Fruit fly (Drosophila melanogaster) whole organism, embryonic: Measurements from ENCODE around the gene CG9288.

Source experiments
- Ada2b ChIP-seq: fragments of 200-800 bp; sonication (Bioruptor generic); IDR thresholded peaks from 2 replicates; pipeline ENCODE4 v1.3.6; 2022; ENCODE audit warnings: missing biosample characterization, missing genetic modification characterization
- Bteb2 ChIP-seq: fragments of 200-800 bp; sonication (Bioruptor generic); optimal IDR thresholded peaks from 2 replicates; lab custom pipeline; 2016; ENCODE audit warnings: missing biosample characterization, missing genetic modification characterization
- CG10462 ChIP-seq: fragments of 200-800 bp; sonication (Bioruptor generic); optimal IDR thresholded peaks from 2 replicates; lab custom pipeline; 2016; ENCODE audit warnings: missing biosample characterization, missing genetic modification characterization
- CG10543 ChIP-seq: fragments of 200-800 bp; sonication (Bioruptor generic); optimal IDR thresholded peaks from 3 replicates; lab custom pipeline; 2017; ENCODE audit warnings: missing biosample characterization, mild to moderate bottlenecking, missing genetic modification characterization, moderate library complexity
- CG11560 ChIP-seq: fragments of 200-800 bp; sonication (Bioruptor generic); IDR thresholded peaks from 3 replicates; pipeline ENCODE4 v1.3.6; 2022; ENCODE audit warnings: missing biosample characterization, missing genetic modification characterization
- CG11695 ChIP-seq: fragments of 200-800 bp; sonication (Bioruptor generic); IDR thresholded peaks from 3 replicates; pipeline ENCODE4 v1.3.6; 2022; ENCODE audit warnings: missing biosample characterization, missing genetic modification characterization
- CG12391 ChIP-seq: fragments of 200-800 bp; sonication (Bioruptor generic); optimal IDR thresholded peaks from 3 replicates; lab custom pipeline; 2018; ENCODE audit warnings: missing biosample characterization, mild to moderate bottlenecking, missing genetic modification characterization, moderate library complexity
- CG12659 ChIP-seq: fragments of 200-800 bp; sonication (Bioruptor generic); optimal IDR thresholded peaks from 3 replicates; lab custom pipeline; 2017; ENCODE audit warnings: mild to moderate bottlenecking, missing biosample characterization, missing genetic modification reagents, missing genetic modification characterization
- CG16863 ChIP-seq: fragments of 200-800 bp; sonication (Bioruptor generic); optimal IDR thresholded peaks from 3 replicates; lab custom pipeline; 2016; ENCODE audit warnings: missing biosample characterization, missing genetic modification characterization
- CG31388 ChIP-seq: fragments of 200-800 bp; sonication (Bioruptor generic); optimal IDR thresholded peaks from 2 replicates; lab custom pipeline; 2016; ENCODE audit warnings: missing biosample characterization, missing genetic modification characterization
- CG4617 ChIP-seq: fragments of 200-800 bp; sonication (Bioruptor generic); optimal IDR thresholded peaks from 3 replicates; lab custom pipeline; 2016; ENCODE audit warnings: missing biosample characterization, missing genetic modification characterization, borderline replicate concordance
- CG4854 ChIP-seq: fragments of 200-800 bp; sonication (Bioruptor generic); optimal IDR thresholded peaks from 2 replicates; lab custom pipeline; 2016; ENCODE audit warnings: missing biosample characterization, missing genetic modification characterization, inconsistent platforms
- CG6791 ChIP-seq: fragments of 200-800 bp; sonication (Bioruptor generic); IDR thresholded peaks from 3 replicates; pipeline ENCODE4 v1.3.6; 2022; ENCODE audit warnings: missing biosample characterization, missing genetic modification characterization; ENCODE audit not compliant: partially characterized antibody
- CG7839 ChIP-seq: fragments of 200-800 bp; sonication (Bioruptor generic); optimal IDR thresholded peaks from 3 replicates; lab custom pipeline; 2018; ENCODE audit warnings: missing biosample characterization, mild to moderate bottlenecking, missing genetic modification characterization, moderate library complexity
- CG8944 ChIP-seq: fragments of 200-800 bp; sonication (Bioruptor generic); optimal IDR thresholded peaks from 3 replicates; lab custom pipeline; 2016; ENCODE audit warnings: missing biosample characterization, missing genetic modification characterization
- CG9215 ChIP-seq: fragments of 200-800 bp; sonication (Bioruptor generic); IDR thresholded peaks from 2 replicates; pipeline ENCODE4 v1.3.6; 2022; ENCODE audit warnings: missing biosample characterization, missing genetic modification characterization
- Chrac-16 ChIP-seq: fragments of 200-800 bp; sonication (Bioruptor generic); optimal IDR thresholded peaks from 3 replicates; lab custom pipeline; 2016; ENCODE audit warnings: missing biosample characterization, missing genetic modification characterization
- CkIIα-i1 ChIP-seq: fragments of 200-800 bp; sonication (Bioruptor generic); IDR thresholded peaks from 2 replicates; pipeline ENCODE4 v1.3.6; 2022; ENCODE audit warnings: missing biosample characterization, missing genetic modification characterization
- Dbx ChIP-seq: fragments of 200-800 bp; sonication (Bioruptor generic); IDR thresholded peaks from 3 replicates; pipeline ENCODE4 v1.3.6; 2022; ENCODE audit warnings: missing biosample characterization, missing genetic modification characterization
- Drgx ChIP-seq: fragments of 200-800 bp; sonication (Bioruptor generic); IDR thresholded peaks from 2 replicates; pipeline ENCODE4 v1.3.6; 2022; ENCODE audit warnings: missing biosample characterization, missing genetic modification characterization
- Eip74EF ChIP-seq, 2 experiments: fragments of 200-800 bp in 1 of 2; fragments of >200 bp in 1 of 2; sonication (Bioruptor generic) in 1 of 2; optimal IDR thresholded peaks; 2 replicates each; lab custom pipeline; 2017 to 2019; ENCODE audit warnings: missing biosample characterization in 2 of 2, missing genetic modification characterization in 2 of 2, mild to moderate bottlenecking in 1 of 2, moderate library complexity in 1 of 2
- Ets65A ChIP-seq: fragments of 200-800 bp; sonication (Bioruptor generic); peaks from one replicate; lab custom pipeline; 2016; ENCODE audit warnings: missing biosample characterization, missing genetic modification characterization
- Fer1 ChIP-seq: fragments of 200-800 bp; sonication (Bioruptor generic); optimal IDR thresholded peaks from 2 replicates; lab custom pipeline; 2017; ENCODE audit warnings: missing biosample characterization, mild to moderate bottlenecking, missing genetic modification characterization
- Max ChIP-seq: fragments of 200-800 bp; sonication (Bioruptor generic); optimal IDR thresholded peaks from 2 replicates; lab custom pipeline; 2016; ENCODE audit warnings: missing biosample characterization, mild to moderate bottlenecking, missing genetic modification characterization
- Meics ChIP-seq: fragments of 200-800 bp; sonication (Bioruptor generic); optimal IDR thresholded peaks from 2 replicates; lab custom pipeline; 2017; ENCODE audit warnings: missing biosample characterization, mild to moderate bottlenecking, missing genetic modification characterization
- Myb ChIP-seq: fragments of 200-800 bp; sonication (Bioruptor generic); optimal IDR thresholded peaks from 2 replicates; lab custom pipeline; 2016; ENCODE audit warnings: missing biosample characterization, missing genetic modification characterization
- NK7.1 ChIP-seq: fragments of 200-800 bp; sonication (Bioruptor generic); optimal IDR thresholded peaks from 3 replicates; lab custom pipeline; 2016; ENCODE audit warnings: missing biosample characterization, missing genetic modification characterization
- Nf-YA ChIP-seq: fragments of 200-800 bp; sonication (Bioruptor generic); IDR thresholded peaks from 2 replicates; pipeline ENCODE4 v1.3.6; 2022; ENCODE audit warnings: missing biosample characterization, missing genetic modification characterization
- Opbp ChIP-seq: fragments of 200-800 bp; sonication (Bioruptor generic); IDR thresholded peaks from 3 replicates; pipeline ENCODE4 v1.3.6; 2022; ENCODE audit warnings: missing biosample characterization, missing genetic modification characterization; ENCODE audit not compliant: partially characterized antibody
- Rfx ChIP-seq: fragments of 200-800 bp; sonication (Bioruptor generic); IDR thresholded peaks from 2 replicates; pipeline ENCODE4 v1.3.6; 2022; ENCODE audit warnings: missing biosample characterization, missing genetic modification characterization
- ap ChIP-seq: fragments of 200-800 bp; sonication (Bioruptor generic); IDR thresholded peaks from 2 replicates; pipeline ENCODE4 v1.3.6; 2022; ENCODE audit warnings: missing biosample characterization, missing genetic modification characterization
- cas ChIP-seq: fragments of 200-800 bp; sonication (Bioruptor generic); IDR thresholded peaks from 2 replicates; pipeline ENCODE4 v1.3.6; 2022; ENCODE audit warnings: missing biosample characterization, missing genetic modification characterization
- corto ChIP-seq: fragments of 200-800 bp; sonication (Bioruptor generic); optimal IDR thresholded peaks from 2 replicates; lab custom pipeline; 2016; ENCODE audit warnings: missing biosample characterization, mild to moderate bottlenecking, missing genetic modification characterization, moderate library complexity
- dpn ChIP-seq, 2 experiments: fragments of 200-800 bp; sonication (Bioruptor generic); optimal IDR thresholded peaks; 3 replicates each; lab custom pipeline; 2016; ENCODE audit warnings: missing biosample characterization in 2 of 2, missing genetic modification characterization in 2 of 2
- hb ChIP-seq: fragments of 200-800 bp; sonication (Bioruptor generic); IDR thresholded peaks from 3 replicates; pipeline ENCODE4 v1.3.6; 2022; ENCODE audit warnings: missing biosample characterization, missing genetic modification characterization; ENCODE audit not compliant: partially characterized antibody
- lbe ChIP-seq: fragments of 200-800 bp; sonication (Bioruptor generic); optimal IDR thresholded peaks from 2 replicates; lab custom pipeline; 2016; ENCODE audit warnings: missing biosample characterization, mild to moderate bottlenecking, missing genetic modification characterization
- mam ChIP-seq: fragments of 200-800 bp; sonication (Bioruptor generic); optimal IDR thresholded peaks from 3 replicates; lab custom pipeline; 2016; ENCODE audit warnings: missing biosample characterization, missing genetic modification characterization
- mld ChIP-seq: fragments of 200-800 bp; sonication (Bioruptor generic); IDR thresholded peaks from 3 replicates; pipeline ENCODE4 v1.3.6; 2022; ENCODE audit warnings: missing biosample characterization, missing genetic modification characterization; ENCODE audit not compliant: partially characterized antibody
- otp ChIP-seq: fragments of 200-800 bp; sonication (Bioruptor generic); IDR thresholded peaks from 3 replicates; pipeline ENCODE4, ENCODE4 v1.3.6; 2022; ENCODE audit warnings: missing biosample characterization, missing genetic modification characterization
- pfk ChIP-seq: fragments of 200-800 bp; sonication (Bioruptor generic); optimal IDR thresholded peaks from 2 replicates; lab custom pipeline; 2018; ENCODE audit warnings: missing biosample characterization, mild to moderate bottlenecking, missing genetic modification characterization, moderate library complexity
- scrt ChIP-seq: fragments of 200-800 bp; sonication (Bioruptor generic); optimal IDR thresholded peaks from 2 replicates; lab custom pipeline; 2018; ENCODE audit warnings: missing biosample characterization, mild to moderate bottlenecking, missing genetic modification characterization, moderate library complexity
- sd ChIP-seq: fragments of 200-800 bp; sonication (Bioruptor generic); optimal IDR thresholded peaks from 3 replicates; lab custom pipeline; 2018; ENCODE audit warnings: missing biosample characterization, mild to moderate bottlenecking, missing genetic modification characterization, moderate library complexity
- sens ChIP-seq: fragments of 200-800 bp; sonication (Bioruptor generic); peaks from one replicate; lab custom pipeline; 2016; ENCODE audit warnings: missing biosample characterization, missing genetic modification characterization
- sima ChIP-seq: fragments of 200-800 bp; sonication (Bioruptor generic); optimal IDR thresholded peaks from 2 replicates; lab custom pipeline; 2016; ENCODE audit warnings: missing biosample characterization, missing genetic modification characterization
- sqz ChIP-seq: fragments of 200-800 bp; sonication (Bioruptor generic); optimal IDR thresholded peaks from 3 replicates; lab custom pipeline; 2018; ENCODE audit warnings: missing biosample characterization, mild to moderate bottlenecking, missing genetic modification characterization
- toy ChIP-seq: fragments of 200-800 bp; sonication (Bioruptor generic); IDR thresholded peaks from 2 replicates; pipeline ENCODE4 v1.3.6; 2022; ENCODE audit warnings: missing biosample characterization, missing genetic modification characterization
- twi ChIP-seq: fragments of 200-800 bp; optimal IDR thresholded peaks from 2 replicates; lab custom pipeline; 2019; ENCODE audit warnings: missing biosample characterization, mild to moderate bottlenecking, missing genetic modification characterization, moderate library complexity
- vnd ChIP-seq: fragments of 200-800 bp; sonication (Bioruptor generic); IDR thresholded peaks from 3 replicates; pipeline ENCODE4 v1.3.6; 2022; ENCODE audit warnings: missing biosample characterization, missing genetic modification characterization; ENCODE audit not compliant: partially characterized antibody
- zen ChIP-seq: fragments of 200-800 bp; sonication (Bioruptor generic); optimal IDR thresholded peaks from 3 replicates; lab custom pipeline; 2018; ENCODE audit warnings: missing biosample characterization, mild to moderate bottlenecking, missing genetic modification characterization, moderate library complexity

CG9288 gene

dm6 chr3R:13802057-13802817 is 22.8 kb downstream of the CG9288 start (continued):
- TF ChIP-seq NK7.1 (GFP tag; lab: Kevin White, UChicago) (no peak), CG9215 (GFP tag; lab: Robert Waterston, UW) (no peak), Bteb2 (GFP tag; lab: Kevin White, UChicago) (no peak), Opbp (GFP tag; lab: Robert Waterston, UW) (peak; percentile 43; the same call in 2 of the 3 replicates), Nf-YA (GFP tag; lab: Robert Waterston, UW) (no peak), pfk (GFP tag; lab: Kevin White, UChicago) (peak; percentile 26), CkIIα-i1 (GFP tag; lab: Robert Waterston, UW) (no peak), corto (GFP tag; lab: Kevin White, UChicago) (no peak), CG10543 (peak; percentile 44), Meics (peak; percentile 15), CG12659 (GFP tag; lab: Kevin White, UChicago) (no peak), CG11560 (no peak), CG11695 (no peak), Myb (GFP tag; lab: Kevin White, UChicago) (no peak), zen (no peak), Fer1 (GFP tag; lab: Kevin White, UChicago) (peak; percentile 55), CG10462 (GFP tag; lab: Kevin White, UChicago) (no peak), CG8944 (GFP tag; lab: Kevin White, UChicago) (no peak), mld (GFP tag; lab: Robert Waterston, UW) (no peak), Drgx (no peak), Rfx (peak; percentile 35; the same call in 1 of the 2 replicates), sima (GFP tag; lab: Kevin White, UChicago) (no peak), CG12391 (tag; lab: Kevin White, UChicago) (no peak), dpn (GFP tag; optimal IDR thresholded peaks at IDR 0.05; lab: Kevin White, UChicago) (no peak), otp (GFP tag; lab: Robert Waterston, UW) (no peak), vnd (GFP tag; lab: Robert Waterston, UW) (no peak), CG6791 (GFP tag; lab: Robert Waterston, UW) (peak; percentile 27; the same call in 1 of the 3 replicates), Dbx (GFP tag; lab: Robert Waterston, UW) (no peak), CG7839 (tag; lab: Kevin White, UChicago) (no peak)

dm6 chr3R:13803185-13803887 is 23.9 kb downstream of the CG9288 start:
- TF ChIP-seq CG4617 (GFP tag; lab: Kevin White, UChicago) (no peak), Rfx (peak; percentile 32; the same call in 1 of the 2 replicates), ap (GFP tag; lab: Robert Waterston, UW) (no peak), Max (no peak), lbe (no peak), Eip74EF (GFP tag; optimal IDR thresholded peaks at IDR 0.05; lab: Kevin White, UChicago) (no peak), CG16863 (GFP tag; lab: Kevin White, UChicago) (no peak), hb (GFP tag; lab: Robert Waterston, UW) (no peak), Chrac-16 (GFP tag; lab: Kevin White, UChicago) (no peak), sens (peak; percentile 66), cas (no peak), toy (GFP tag; lab: Robert Waterston, UW) (no peak), twi (tag; lab: Kevin White, UChicago) (no peak), Ada2b (GFP tag; lab: Robert Waterston, UW) (0 out of 2 replicates have a peak, but pooled peaks have one; percentile 5), scrt (GFP tag; lab: Kevin White, UChicago) (peak; percentile 7), Ets65A (GFP tag; lab: Kevin White, UChicago) (peak; percentile 7), mam (no peak), CG31388 (GFP tag; lab: Kevin White, UChicago) (no peak), sd (peak; percentile 97), sqz (GFP tag; lab: Kevin White, UChicago) (peak; percentile 41), CG4854 (GFP tag; lab: Kevin White, UChicago) (no peak)
